Fruit fly (Drosophila melanogaster): ENCODE measurements around the gene VhaAC39-2.

The VhaAC39-2 gene

dm6 chr3R:23120933-23121332 lies 38.2 kb downstream of the VhaAC39-2 start (continued):
- TF ChIP-seq Nf-YC (tag; optimal IDR thresholded peaks at IDR 0.05) (peak; percentile 54), lab (GFP tag; optimal IDR thresholded peaks at IDR 0.05) (no peak), rib (GFP tag; IDR thresholded peaks at IDR 0.05) (no peak), Lim3 (GFP tag; IDR thresholded peaks at IDR 0.05) (no peak), Ada2b (GFP tag; IDR thresholded peaks at IDR 0.05) (no peak), CG10543 (GFP tag; optimal IDR thresholded peaks at IDR 0.05) (peak; percentile 18), CG3838 (GFP tag; optimal IDR thresholded peaks at IDR 0.05) (no peak), ttk (GFP tag; IDR thresholded peaks at IDR 0.05) (no peak), CG13123 (GFP tag; optimal IDR thresholded peaks at IDR 0.05) (no peak), sd (tag; optimal IDR thresholded peaks at IDR 0.05) (peak; percentile 32), BtbVII (GFP tag; optimal IDR thresholded peaks at IDR 0.05) (peak; percentile 95), CG34376 (GFP tag; optimal IDR thresholded peaks at IDR 0.05) (peak; percentile 76), cg (GFP tag; optimal IDR thresholded peaks at IDR 0.05) (peak; percentile 20), cwo (GFP tag; optimal IDR thresholded peaks at IDR 0.05) (peak; percentile 47), grn (GFP tag; optimal IDR thresholded peaks at IDR 0.05) (peak; percentile 64), mirr (GFP tag; optimal IDR thresholded peaks at IDR 0.05) (peak; percentile 77)

dm6 chr3R:23119873-23120272 lies 39.2 kb downstream of the VhaAC39-2 start:
- TF ChIP-seq nom (GFP tag; optimal IDR thresholded peaks at IDR 0.05), result peak; percentile 24
- no peak for TF ChIP-seq danr (GFP tag; IDR thresholded peaks at IDR 0.05)
- peak; percentile 35; the same call in 1 of the 3 replicates for TF ChIP-seq otp (GFP tag; IDR thresholded peaks at IDR 0.05)
- 0 out of 2 replicates have a peak, but pooled peaks have one; percentile 4 for TF ChIP-seq CG5953 (GFP tag; IDR thresholded peaks at IDR 0.05)
- TF ChIP-seq grn (GFP tag; optimal IDR thresholded peaks at IDR 0.05), result peak; percentile 4
- no peak for TF ChIP-seq insv (GFP tag; optimal IDR thresholded peaks at IDR 0.05)
- 0 out of 3 replicates have a peak, but pooled peaks have one; percentile 24 for TF ChIP-seq ci (GFP tag; IDR thresholded peaks at IDR 0.05)
- TF ChIP-seq Awh (GFP tag; IDR thresholded peaks at IDR 0.05), result peak; percentile 78

dm6 chr3R:23117683-23118470 lies 41.2 kb downstream of the VhaAC39-2 start, which contains the start of the genes Rassf and CenB1A:
Gene Rassf, minus strand, starts transcription at chr3R:23117931.
Gene CenB1A, plus strand, starts transcription at chr3R:23118400.
- TF ChIP-seq slou (GFP tag; optimal IDR thresholded peaks at IDR 0.05) (no peak), pros (GFP tag; optimal IDR thresholded peaks at IDR 0.05) (no peak), CG7357 (GFP tag; IDR thresholded peaks at IDR 0.05) (0 out of 3 replicates have a peak, but pooled peaks have one; percentile 40), CG8359 (GFP tag; optimal IDR thresholded peaks at IDR 0.05; ENCODE audit: borderline replicate concordance) (no peak), CG12942 (GFP tag; optimal IDR thresholded peaks at IDR 0.05) (no peak), hkb (optimal IDR thresholded peaks at IDR 0.05) (peak; percentile 73), hkb (GFP tag; IDR thresholded peaks at IDR 0.05) (no peak; the same call in 1 of the 2 replicates), trem (tag; optimal IDR thresholded peaks at IDR 0.05) (peak; percentile 21), Chrac-16 (GFP tag; optimal IDR thresholded peaks at IDR 0.05) (peak; percentile 33), slbo (GFP tag; IDR thresholded peaks at IDR 0.05) (peak; percentile 70), ftz-f1 (GFP tag; optimal IDR thresholded peaks at IDR 0.05) (no peak), E2f1 (GFP tag; IDR thresholded peaks at IDR 0.05) (no peak; the same call in 1 of the 2 replicates), Camta (GFP tag; optimal IDR thresholded peaks at IDR 0.05) (no peak), Sin3A (optimal IDR thresholded peaks at IDR 0.05) (peak; percentile 87), ssp (GFP tag; IDR thresholded peaks at IDR 0.05) (0 out of 2 replicates have a peak, but pooled peaks have one; percentile 31), CG4730 (GFP tag; IDR thresholded peaks at IDR 0.05) (peak; percentile 52; the same call in 1 of the 2 replicates), Dfd (GFP tag; optimal IDR thresholded peaks at IDR 0.05) (no peak), en (GFP tag; optimal IDR thresholded peaks at IDR 0.05) (no peak), CG6272 (GFP tag; IDR thresholded peaks at IDR 0.05) (no peak), salm (tag; optimal IDR thresholded peaks at IDR 0.05) (no peak), CG12299 (tag; optimal IDR thresholded peaks at IDR 0.05) (no peak), lilli (GFP tag; optimal IDR thresholded peaks at IDR 0.05) (peak; percentile 55), al (GFP tag; IDR thresholded peaks at IDR 0.05) (peak; percentile 45; the same call in 1 of the 2 replicates), CG18619 (GFP tag; optimal IDR thresholded peaks at IDR 0.05) (peak; percentile 48), Hr78 (GFP tag; optimal IDR thresholded peaks at IDR 0.05) (no peak), CG1647 (GFP tag; optimal IDR thresholded peaks at IDR 0.05) (no peak)

Measured in whole organism, embryonic.